Worm (Caenorhabditis elegans) whole organism, L1 larva: Measurements from ENCODE around the gene gcy-14.

Experiments used
- lin-15B ChIP-seq: fragments of 150-350 bp; sonication (generic microtip); optimal IDR thresholded peaks from 3 replicates; lab custom pipeline; 2014; ENCODE audit warnings: missing biosample characterization, missing genetic modification characterization
- nhr-11 ChIP-seq: fragments of 150-350 bp; optimal IDR thresholded peaks from 2 replicates; lab custom pipeline; 2014; ENCODE audit warnings: missing biosample characterization, missing genetic modification characterization

- TF ChIP-seq nhr-11 (no peak), lin-15B (tag; lab: Kevin White, UChicago) (no peak)
Observed at ce11 chrV:14900905-14901304, 32.8 kb upstream of the gcy-14 start.
